Worm (Caenorhabditis elegans) whole organism, midembryonic: ENCODE data around the gene C54D10.5.

ENCODE experiments used
- T22C8.4 ChIP-seq: fragments of 200-800 bp; sonication (Bioruptor generic); IDR thresholded peaks from 2 replicates; pipeline ENCODE4 v1.3.6; 2022; ENCODE audit warnings: missing genetic modification characterization, missing compliant biosample characterization
- cog-1 ChIP-seq: sonication (generic microtip); optimal IDR thresholded peaks from 2 replicates; lab custom pipeline; 2016; ENCODE audit warnings: missing genetic modification characterization, missing compliant biosample characterization
- flt-1 ChIP-seq: fragments of 200-800 bp; sonication (Bioruptor generic); IDR thresholded peaks from 2 replicates; pipeline ENCODE4 v1.3.6; 2022; ENCODE audit warnings: missing genetic modification characterization, missing compliant biosample characterization
- klf-2 ChIP-seq: fragments of 200-800 bp; sonication (Bioruptor generic); conservative IDR thresholded peaks from 2 replicates; pipeline ENCODE4 v1.3.6; 2022; ENCODE audit warnings: missing genetic modification reagents, missing genetic modification characterization, missing compliant biosample characterization
- med-1 ChIP-seq: sonication (generic microtip); optimal IDR thresholded peaks from 2 replicates; lab custom pipeline; 2017; ENCODE audit warnings: missing genetic modification characterization, mild to moderate bottlenecking, missing compliant biosample characterization, antibody characterized with exemption, missing genetic modification reagents; ENCODE audit not compliant: insufficient read depth
- ref-1 ChIP-seq: fragments of 200-800 bp; sonication (Bioruptor generic); conservative IDR thresholded peaks from 2 replicates; pipeline ENCODE4 v1.3.6; 2022; ENCODE audit warnings: missing genetic modification reagents, missing genetic modification characterization, missing compliant biosample characterization
- tab-1 ChIP-seq: fragments of 200-800 bp; sonication (Bioruptor generic); IDR thresholded peaks from 2 replicates; pipeline ENCODE4 v1.3.6; 2022; ENCODE audit warnings: missing genetic modification characterization, missing compliant biosample characterization
- ztf-23 ChIP-seq: fragments of 200-800 bp; sonication (Bioruptor generic); IDR thresholded peaks from 2 replicates; pipeline ENCODE4 v1.3.6; 2022; ENCODE audit warnings: missing genetic modification reagents, missing genetic modification characterization, missing compliant biosample characterization
- ztf-29 ChIP-seq: fragments of 200-800 bp; sonication (Bioruptor generic); IDR thresholded peaks from 2 replicates; pipeline ENCODE4 v1.3.6; 2022; ENCODE audit warnings: missing genetic modification reagents, missing genetic modification characterization, missing compliant biosample characterization

ce11 chrV:12408525-12408924 lies 20.6 kb upstream of the C54D10.5 start, which contains the start of gene cdr-4:
- TF ChIP-seq ztf-29 (GFP tag; lab: Robert Waterston, UW), result no peak
- no peak for TF ChIP-seq flt-1 (GFP tag; lab: Robert Waterston, UW)
- TF ChIP-seq ref-1 (GFP tag; lab: Robert Waterston, UW), result no peak
- no peak for TF ChIP-seq T22C8.4
- TF ChIP-seq med-1 (GFP tag; lab: Kevin White, UChicago), result no peak
- TF ChIP-seq cog-1, result no peak
- no peak for TF ChIP-seq ztf-23 (GFP tag; lab: Robert Waterston, UW)
- TF ChIP-seq tab-1, result no peak
- no peak for TF ChIP-seq klf-2
